Worm (Caenorhabditis elegans): ENCODE results near the gene C27H5.2.

- TF ChIP-seq dao-5 (tag; optimal IDR thresholded peaks at IDR 0.05) (no peak), him-1 (tag; optimal IDR thresholded peaks at IDR 0.05) (peak; percentile 86), W03F9.2 (tag; optimal IDR thresholded peaks at IDR 0.05) (peak; percentile 97)
Measured at ce11 chrII:7151969-7152631, 3.3 kb upstream of the C27H5.2 start, which contains the start of gene fust-1.

All from whole organism, L4/young adult.